Worm (Caenorhabditis elegans): ENCODE measurements around the gene nfx-1.

DNA sequence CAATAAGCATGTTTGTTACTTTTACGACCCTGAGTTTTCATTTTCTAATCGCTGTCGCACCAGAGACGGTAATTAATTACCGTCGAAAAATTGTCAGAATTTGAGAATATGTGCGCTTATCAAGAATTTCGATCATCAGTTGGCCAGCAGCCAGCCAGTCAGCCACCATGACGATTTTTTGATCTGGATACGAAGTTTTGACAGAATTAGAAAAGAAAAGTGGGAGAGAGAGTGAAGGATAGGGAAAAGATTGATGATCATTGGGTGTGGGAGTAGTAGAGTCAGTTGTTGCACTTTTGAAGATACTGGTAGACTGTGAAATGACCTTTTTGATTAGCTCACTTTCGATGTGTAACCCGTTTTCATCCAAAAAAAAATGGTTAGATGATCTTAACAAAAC lies 10.8 kb upstream of the nfx-1 start:
- TF ChIP-seq unc-86 (tag; optimal IDR thresholded peaks at IDR 0.05) (no peak), pros-1 (tag; optimal IDR thresholded peaks at IDR 0.05) (no peak), F13H6.1 (tag; optimal IDR thresholded peaks at IDR 0.05) (no peak), hlh-30 (tag; optimal IDR thresholded peaks at IDR 0.05; ENCODE audit: insufficient read depth) (no peak)

Data from whole organism, late embryonic.